Worm (Caenorhabditis elegans) whole organism, L4/young adult: ENCODE data around the gene str-165.

Source experiments
- W03F9.2 ChIP-seq: fragments of 150-350 bp; optimal IDR thresholded peaks from 2 replicates; lab custom pipeline; 2014; ENCODE audit warnings: missing biosample characterization, missing genetic modification characterization
- him-1 ChIP-seq: sonication (generic microtip); optimal IDR thresholded peaks from 2 replicates; lab custom pipeline; 2016; ENCODE audit warnings: missing genotype, missing genetic modification reagents, missing genetic modification characterization, missing compliant biosample characterization

DNA sequence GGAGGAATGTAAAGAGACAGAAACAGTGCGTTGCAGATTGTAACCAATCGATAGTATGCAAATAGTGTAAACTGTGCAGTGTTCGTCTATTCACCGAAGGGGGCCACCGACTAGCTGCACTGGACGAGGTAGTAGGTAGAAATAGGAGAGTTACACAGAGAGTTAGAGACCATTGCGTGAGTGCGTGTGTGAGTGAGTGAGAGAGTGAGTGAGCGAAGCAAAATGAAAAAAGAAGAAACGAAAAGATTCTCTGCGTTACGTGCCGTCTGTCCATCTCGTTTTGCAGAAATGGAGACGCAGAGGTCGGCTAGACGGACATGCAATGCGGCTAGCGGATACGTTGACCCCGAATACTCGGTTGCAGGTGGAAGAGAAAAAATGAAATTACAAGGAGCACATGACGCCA, 22.4 kb upstream of the str-165 start:
- TF ChIP-seq W03F9.2 (tag; lab: Kevin White, UChicago) (no peak), him-1 (no peak)
